Fruit fly (Drosophila melanogaster): ENCODE results near the gene CG33234.

CG33234 gene

DNA sequence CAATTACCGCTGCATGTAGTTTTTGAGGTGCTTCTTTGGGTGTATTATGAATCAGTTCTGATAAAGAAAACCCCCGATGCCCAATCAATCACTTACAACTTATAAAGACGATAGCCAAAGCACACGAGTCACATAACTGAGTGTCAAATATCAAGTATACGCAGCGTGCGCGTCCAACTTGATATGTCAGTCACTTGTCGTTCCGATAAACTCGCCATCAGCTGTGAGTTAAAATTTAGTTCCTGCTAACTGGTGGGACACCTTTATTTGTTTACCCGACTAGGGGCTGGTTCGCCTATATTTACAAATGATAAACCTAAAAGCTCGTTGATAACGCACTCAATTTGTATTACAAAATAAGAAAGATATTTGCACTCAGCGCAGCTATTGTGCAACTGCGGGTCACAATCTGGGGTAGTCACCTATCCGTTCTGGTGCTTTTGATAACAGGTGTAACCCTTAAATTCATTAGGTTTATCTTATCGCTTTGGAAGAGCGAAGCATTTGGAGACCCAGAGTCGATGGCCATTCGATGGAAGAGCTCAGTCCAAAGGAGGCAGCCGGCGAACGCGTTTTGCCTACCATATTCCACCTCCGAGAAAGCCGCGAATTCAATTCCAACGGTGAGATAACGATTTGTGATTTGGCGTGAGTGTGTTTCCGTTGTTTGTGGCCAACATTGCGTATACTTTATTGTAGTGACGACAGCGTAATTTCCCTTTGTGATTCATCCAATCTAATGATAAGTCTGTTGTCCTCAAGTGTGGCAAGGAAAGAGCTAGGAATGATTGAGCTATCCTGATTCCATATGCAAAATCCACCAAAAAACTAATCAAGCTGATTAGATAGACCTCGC is 13.7 kb upstream of the CG33234 start, which contains the start of gene CG1246 (continued):
- TF ChIP-seq bab2 (GFP tag; optimal IDR thresholded peaks at IDR 0.05): no peak
- TF ChIP-seq Ptx1 (GFP tag; IDR thresholded peaks at IDR 0.05): no peak
- no peak for TF ChIP-seq knrl (GFP tag; IDR thresholded peaks at IDR 0.05; ENCODE audit: partially characterized antibody)
- no peak for TF ChIP-seq Neu2 (GFP tag; optimal IDR thresholded peaks at IDR 0.05; ENCODE audit: borderline replicate concordance)
- no peak for TF ChIP-seq CG8281 (tag; optimal IDR thresholded peaks at IDR 0.05)
- no peak for TF ChIP-seq CG11504 (tag; optimal IDR thresholded peaks at IDR 0.05)
- peak; percentile 39; the same call in 1 of the 2 replicates for TF ChIP-seq CG14441 (GFP tag; IDR thresholded peaks at IDR 0.05)
- no peak for TF ChIP-seq HmgZ (tag; optimal IDR thresholded peaks at IDR 0.05)
- no peak for TF ChIP-seq oc (tag; optimal IDR thresholded peaks at IDR 0.05)
- TF ChIP-seq ttk (GFP tag; IDR thresholded peaks at IDR 0.05): no peak; the same call in 1 of the 2 replicates
- TF ChIP-seq hbn (GFP tag; IDR thresholded peaks at IDR 0.05; ENCODE audit: partially characterized antibody): no peak
- TF ChIP-seq CG13624 (GFP tag; optimal IDR thresholded peaks at IDR 0.05): no peak
- TF ChIP-seq CG11723 (GFP tag; optimal IDR thresholded peaks at IDR 0.05): no peak
- no peak for TF ChIP-seq zen (tag; optimal IDR thresholded peaks at IDR 0.05)
- TF ChIP-seq dmrt99B (tag; optimal IDR thresholded peaks at IDR 0.05): no peak
- TF ChIP-seq Dp (GFP tag; optimal IDR thresholded peaks at IDR 0.05): no peak
- no peak for TF ChIP-seq TFAM (GFP tag; optimal IDR thresholded peaks at IDR 0.05)
- TF ChIP-seq CG10543 (GFP tag; optimal IDR thresholded peaks at IDR 0.05): peak; percentile 50
- no peak for TF ChIP-seq row (GFP tag; IDR thresholded peaks at IDR 0.05)
- TF ChIP-seq ci (GFP tag; IDR thresholded peaks at IDR 0.05): no peak
- TF ChIP-seq Usf (GFP tag; optimal IDR thresholded peaks at IDR 0.05): no peak
- TF ChIP-seq CG3281 (GFP tag; optimal IDR thresholded peaks at IDR 0.05): peak; percentile 9
- no peak for TF ChIP-seq Doc3 (GFP tag; IDR thresholded peaks at IDR 0.05; ENCODE audit: partially characterized antibody)
- peak in 1 of 2 experiments; percentile 96 for TF ChIP-seq Hr78 (GFP tag; optimal IDR thresholded peaks at IDR 0.05)
- 0 out of 3 replicates have a peak, but pooled peaks have one; percentile 17 for TF ChIP-seq z (GFP tag; IDR thresholded peaks at IDR 0.05)
- no peak for TF ChIP-seq HLH54F (GFP tag; optimal IDR thresholded peaks at IDR 0.05)
- no peak for TF ChIP-seq Xrp1 (GFP tag; IDR thresholded peaks at IDR 0.05)
- no peak for TF ChIP-seq Mad (GFP tag; optimal IDR thresholded peaks at IDR 0.05)
- no peak for TF ChIP-seq CG30020 (tag; optimal IDR thresholded peaks at IDR 0.05)
- no peak for TF ChIP-seq repo (GFP tag; optimal IDR thresholded peaks at IDR 0.05)
- no peak for TF ChIP-seq CG8359 (GFP tag; optimal IDR thresholded peaks at IDR 0.05; ENCODE audit: borderline replicate concordance)
- TF ChIP-seq Sox102F (GFP tag; optimal IDR thresholded peaks at IDR 0.05): no peak
- TF ChIP-seq Dbx (GFP tag; IDR thresholded peaks at IDR 0.05): no peak
- TF ChIP-seq stc (GFP tag; IDR thresholded peaks at IDR 0.05): no peak
- peak; percentile 25 for TF ChIP-seq CG15601 (tag; optimal IDR thresholded peaks at IDR 0.05)
- TF ChIP-seq sd (tag; optimal IDR thresholded peaks at IDR 0.05): peak; percentile 61
- no peak for TF ChIP-seq CG1602 (GFP tag; optimal IDR thresholded peaks at IDR 0.05)
- TF ChIP-seq CG6683 (GFP tag; optimal IDR thresholded peaks at IDR 0.05): no peak
- TF ChIP-seq Atf6 (GFP tag; IDR thresholded peaks at IDR 0.05): no peak
- no peak for TF ChIP-seq CG12219 (GFP tag; optimal IDR thresholded peaks at IDR 0.05)
- no peak for TF ChIP-seq CG11456 (GFP tag; IDR thresholded peaks at IDR 0.05)
- TF ChIP-seq wdn (GFP tag; IDR thresholded peaks at IDR 0.05): no peak
- TF ChIP-seq usp (GFP tag; optimal IDR thresholded peaks at IDR 0.05): no peak
- no peak for TF ChIP-seq CG2678 (tag; optimal IDR thresholded peaks at IDR 0.05)
- no peak for TF ChIP-seq disco-r (GFP tag; optimal IDR thresholded peaks at IDR 0.05)
- TF ChIP-seq Blimp-1 (GFP tag; optimal IDR thresholded peaks at IDR 0.05): no peak
- no peak for TF ChIP-seq CG12155 (GFP tag; optimal IDR thresholded peaks at IDR 0.05)
- TF ChIP-seq ranshi (GFP tag; IDR thresholded peaks at IDR 0.05): no peak
- no peak for TF ChIP-seq Nf-YC (tag; optimal IDR thresholded peaks at IDR 0.05)

Measured in whole organism, embryonic.